Fruit fly (Drosophila melanogaster): ENCODE data around the gene CSN8.

Gene CSN8

DNA sequence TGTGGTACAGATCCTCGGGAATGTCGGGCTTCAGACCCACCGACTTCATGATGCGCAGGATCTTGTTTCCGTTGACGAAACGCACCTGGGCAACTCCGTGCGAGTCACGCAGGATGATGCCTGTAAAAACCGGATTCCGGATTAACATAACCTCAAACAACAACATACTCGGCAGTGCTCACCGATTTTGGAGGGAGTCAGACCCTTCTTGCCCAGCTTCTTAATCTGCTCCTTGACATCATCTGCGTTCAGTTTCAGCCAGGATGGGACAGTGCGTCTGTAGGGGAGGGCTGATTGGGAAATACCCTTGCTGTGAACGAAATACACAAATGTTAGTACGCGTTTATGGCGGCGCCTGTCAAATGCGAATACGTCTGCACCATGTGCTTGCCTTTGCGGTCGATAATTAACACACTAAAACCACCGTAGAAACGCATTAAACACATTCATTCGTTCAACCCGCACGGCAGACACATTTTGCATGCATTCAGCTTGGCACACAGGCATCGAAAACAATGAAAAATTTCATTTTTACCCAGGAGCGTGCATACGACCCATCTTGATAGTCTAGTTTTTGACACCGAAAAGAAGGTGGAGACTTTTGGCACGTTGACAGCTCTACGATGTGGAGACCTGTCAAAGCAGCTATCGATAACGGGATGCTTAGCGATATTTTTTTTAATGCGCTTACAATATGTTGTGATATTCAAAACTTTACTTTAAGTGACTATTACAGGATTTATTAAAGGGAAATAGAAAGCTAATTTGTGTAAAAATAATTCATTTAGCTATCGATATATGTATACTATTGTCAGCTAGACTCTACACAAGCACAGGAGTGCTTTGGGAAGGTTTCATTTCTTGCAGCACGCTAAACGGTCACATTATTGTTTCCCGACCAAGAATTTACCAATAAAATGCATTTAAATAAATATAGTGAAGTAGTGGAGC is at the start of gene CSN8, which contains the start of gene RpS13 (continued):
- TF ChIP-seq Bdp1 (GFP tag; optimal IDR thresholded peaks at IDR 0.05) (no peak), CG12391 (tag; optimal IDR thresholded peaks at IDR 0.05) (peak; percentile 41), nau (GFP tag; optimal IDR thresholded peaks at IDR 0.05) (peak; percentile 16), inv (GFP tag; IDR thresholded peaks at IDR 0.05; ENCODE audit: partially characterized antibody) (peak; percentile 88), Opbp (GFP tag; IDR thresholded peaks at IDR 0.05; ENCODE audit: partially characterized antibody) (peak; percentile 87), CG14014 (GFP tag; IDR thresholded peaks at IDR 0.05) (no peak), HmgZ (tag; optimal IDR thresholded peaks at IDR 0.05) (peak; percentile 36), CG7357 (GFP tag; IDR thresholded peaks at IDR 0.05) (0 out of 3 replicates have a peak, but pooled peaks have one; percentile 11), CG11085 (GFP tag; IDR thresholded peaks at IDR 0.05) (no peak), CHES-1-like (GFP tag; optimal IDR thresholded peaks at IDR 0.05) (peak; percentile 8), gce (GFP tag; IDR thresholded peaks at IDR 0.05) (no peak), Oaz (GFP tag; IDR thresholded peaks at IDR 0.05) (no peak), dmrt99B (tag; optimal IDR thresholded peaks at IDR 0.05) (no peak), BEAF-32 (GFP tag; optimal IDR thresholded peaks at IDR 0.05) (peak; percentile 96), HLH4C (GFP tag; IDR thresholded peaks at IDR 0.05; ENCODE audit: partially characterized antibody) (peak; percentile 92), stc (GFP tag; IDR thresholded peaks at IDR 0.05) (no peak), Ada2b (GFP tag; IDR thresholded peaks at IDR 0.05) (no peak), CG13296 (GFP tag; optimal IDR thresholded peaks at IDR 0.05) (peak; percentile 38), sug (tag; optimal IDR thresholded peaks at IDR 0.05) (peak; percentile 55), Asciz (GFP tag; optimal IDR thresholded peaks at IDR 0.05) (peak; percentile 37), nerfin-1 (tag; optimal IDR thresholded peaks at IDR 0.05) (peak; percentile 39), Lhr (GFP tag; optimal IDR thresholded peaks at IDR 0.05) (peak; percentile 57), CTCF (GFP tag; optimal IDR thresholded peaks at IDR 0.05) (peak; percentile 7), CG33213 (GFP tag; optimal IDR thresholded peaks at IDR 0.05) (peak; percentile 28), hkb (optimal IDR thresholded peaks at IDR 0.05) (no peak), hkb (GFP tag; IDR thresholded peaks at IDR 0.05) (0 out of 2 replicates have a peak, but pooled peaks have one; percentile 12), Blimp-1 (GFP tag; optimal IDR thresholded peaks at IDR 0.05) (no peak), CG17361 (GFP tag; IDR thresholded peaks at IDR 0.05) (no peak), Atf6 (GFP tag; IDR thresholded peaks at IDR 0.05) (peak; percentile 45; the same call in 1 of the 2 replicates), Myb (GFP tag; optimal IDR thresholded peaks at IDR 0.05) (peak; percentile 29), CG8388 (GFP tag; optimal IDR thresholded peaks at IDR 0.05) (peak; percentile 7), CG34376 (GFP tag; optimal IDR thresholded peaks at IDR 0.05) (peak; percentile 68), sc (optimal IDR thresholded peaks at IDR 0.05) (no peak), sc (GFP tag; optimal IDR thresholded peaks at IDR 0.05) (no peak), CG4617 (GFP tag; optimal IDR thresholded peaks at IDR 0.05; ENCODE audit: borderline replicate concordance) (peak; percentile 56), CG10959 (GFP tag; IDR thresholded peaks at IDR 0.05) (no peak), Fer1 (GFP tag; optimal IDR thresholded peaks at IDR 0.05) (peak; percentile 52), gro (GFP tag; optimal IDR thresholded peaks at IDR 0.05) (peak; percentile 29), CG2120 (GFP tag; optimal IDR thresholded peaks at IDR 0.05) (no peak), CG34422 (GFP tag; IDR thresholded peaks at IDR 0.05) (peak; percentile 62; the same call in 1 of the 3 replicates), ems (GFP tag; optimal IDR thresholded peaks at IDR 0.05) (no peak), lab (GFP tag; optimal IDR thresholded peaks at IDR 0.05) (peak; percentile 25), zfh2 (GFP tag; optimal IDR thresholded peaks at IDR 0.05) (no peak), CG6272 (GFP tag; IDR thresholded peaks at IDR 0.05) (no peak), NC2β (GFP tag; optimal IDR thresholded peaks at IDR 0.05) (peak; percentile 43), CG18476 (GFP tag; optimal IDR thresholded peaks at IDR 0.05) (no peak), C15 (GFP tag; IDR thresholded peaks at IDR 0.05) (no peak), Lpt (GFP tag; optimal IDR thresholded peaks at IDR 0.05) (no peak), CG8478 (optimal IDR thresholded peaks at IDR 0.05) (no peak), tap (tag; optimal IDR thresholded peaks at IDR 0.05) (peak; percentile 11)

Measured in whole organism, embryonic.